Worm (Caenorhabditis elegans): ENCODE measurements around the gene F35C11.6.

DNA sequence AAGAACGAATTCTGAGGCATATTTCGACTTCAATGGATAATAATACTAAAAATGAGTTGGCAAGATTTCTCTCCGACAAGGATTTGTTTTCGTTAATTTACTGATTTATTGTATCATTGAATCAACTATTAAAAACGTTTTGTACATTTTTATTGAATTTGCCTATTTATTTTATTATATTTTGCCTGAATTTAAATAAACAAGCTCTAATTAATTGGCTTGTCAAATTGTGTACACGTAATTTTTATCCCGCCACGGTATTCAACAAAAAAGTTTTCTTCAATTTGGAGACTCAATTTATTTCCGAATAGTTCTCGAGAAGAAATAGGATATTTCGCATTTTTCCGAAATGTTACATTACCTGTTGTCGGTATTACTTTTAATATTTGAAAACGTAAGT lies 26.4 kb downstream of the F35C11.6 start, which contains the start of gene M110.7:
- TF ChIP-seq hlh-30 (tag; optimal IDR thresholded peaks at IDR 0.05; ENCODE audit: insufficient read depth) (no peak), hif-1 (tag; optimal IDR thresholded peaks at IDR 0.05) (no peak), ama-1 (optimal IDR thresholded peaks at IDR 0.05) (no peak), daf-12 (tag; optimal IDR thresholded peaks at IDR 0.05) (no peak)
